Fruit fly (Drosophila melanogaster) whole organism, prepupa: ENCODE results near the gene CG11342.

Source experiments
- CG10669 ChIP-seq: fragments of 200-800 bp; sonication (Bioruptor generic); optimal IDR thresholded peaks from 3 replicates; lab custom pipeline; 2018; ENCODE audit warnings: missing biosample characterization, mild to moderate bottlenecking, missing genetic modification characterization, moderate library complexity
- CG1621 ChIP-seq: fragments of 200-800 bp; sonication (Bioruptor generic); optimal IDR thresholded peaks from 3 replicates; lab custom pipeline; 2018; ENCODE audit warnings: missing biosample characterization, mild to moderate bottlenecking, missing genetic modification characterization
- CG16779 ChIP-seq: fragments of 200-800 bp; sonication (Bioruptor generic); optimal IDR thresholded peaks from 3 replicates; lab custom pipeline; 2017; ENCODE audit warnings: missing biosample characterization, mild to moderate bottlenecking, missing genetic modification characterization
- CG6854 ChIP-seq: fragments of 200-800 bp; sonication (Bioruptor generic); optimal IDR thresholded peaks from 2 replicates; lab custom pipeline; 2017; ENCODE audit warnings: missing biosample characterization, mild to moderate bottlenecking, missing genetic modification characterization
- CG9139 ChIP-seq: fragments of 200-800 bp; sonication (Bioruptor generic); optimal IDR thresholded peaks from 3 replicates; lab custom pipeline; 2017; ENCODE audit warnings: missing biosample characterization, mild to moderate bottlenecking, missing genetic modification characterization
- OdsH ChIP-seq: fragments of 200-800 bp; sonication (Bioruptor generic); optimal IDR thresholded peaks from 3 replicates; lab custom pipeline; 2016; ENCODE audit warnings: missing biosample characterization, missing genetic modification characterization
- fkh ChIP-seq: fragments of 200-800 bp; sonication (Bioruptor generic); optimal IDR thresholded peaks from 3 replicates; lab custom pipeline; 2017; ENCODE audit warnings: missing biosample characterization, mild to moderate bottlenecking, missing genetic modification characterization, moderate library complexity
- svp ChIP-seq: fragments of 200-800 bp; sonication (Bioruptor generic); peaks from one replicate; lab custom pipeline; 2016; ENCODE audit warnings: missing biosample characterization, missing genetic modification characterization

dm6 chr3L:4362937-4363336, 4.3 kb downstream of the CG11342 start:
- no peak for TF ChIP-seq CG1621 (tag; lab: Kevin White, UChicago)
- TF ChIP-seq svp (GFP tag; lab: Kevin White, UChicago): no peak
- no peak for TF ChIP-seq CG6854 (GFP tag; lab: Kevin White, UChicago)
- no peak for TF ChIP-seq CG10669 (GFP tag; lab: Kevin White, UChicago)
- TF ChIP-seq CG9139 (GFP tag; lab: Kevin White, UChicago): no peak
- no peak for TF ChIP-seq CG16779
- TF ChIP-seq fkh (GFP tag; lab: Kevin White, UChicago): no peak
- TF ChIP-seq OdsH (GFP tag; lab: Kevin White, UChicago): no peak
